Worm (Caenorhabditis elegans) whole organism, young adult: ENCODE measurements around the gene C49F5.6.

ENCODE experiments used
- C17E4.6 ChIP-seq: fragments of 200-800 bp; sonication (Bioruptor generic); IDR thresholded peaks from 2 replicates; pipeline ENCODE4 v1.3.6; 2022; ENCODE audit warnings: missing genetic modification reagents, missing genetic modification characterization, missing compliant biosample characterization
- D2030.7 ChIP-seq: fragments of 200-800 bp; sonication (Bioruptor generic); IDR thresholded peaks from 2 replicates; pipeline ENCODE4 v1.3.6; 2022; ENCODE audit warnings: missing genetic modification reagents, missing genetic modification characterization, missing compliant biosample characterization
- F22D6.2 ChIP-seq: sonication (generic microtip); optimal IDR thresholded peaks from 2 replicates; lab custom pipeline; 2016; ENCODE audit warnings: mild to moderate bottlenecking, missing genetic modification characterization, missing compliant biosample characterization
- F23B12.7 ChIP-seq: sonication (generic microtip); optimal IDR thresholded peaks from 2 replicates; lab custom pipeline; 2017; ENCODE audit warnings: missing genetic modification characterization, mild to moderate bottlenecking, missing compliant biosample characterization, antibody characterized with exemption, moderate library complexity; ENCODE audit not compliant: insufficient read depth
- F33H1.4 ChIP-seq: fragments of 200-800 bp; sonication (Bioruptor generic); IDR thresholded peaks from 2 replicates; pipeline ENCODE4 v1.3.6; 2022; ENCODE audit warnings: missing genetic modification reagents, missing genetic modification characterization, missing compliant biosample characterization
- F57A8.1 ChIP-seq: fragments of 200-800 bp; sonication (Bioruptor generic); optimal IDR thresholded peaks from 2 replicates; lab custom pipeline; 2018; ENCODE audit warnings: mild to moderate bottlenecking, missing genetic modification characterization, moderate library complexity, missing compliant biosample characterization
- T26A5.8 ChIP-seq: sonication (generic microtip); optimal IDR thresholded peaks from 2 replicates; lab custom pipeline; 2016; ENCODE audit warnings: missing genetic modification characterization, missing compliant biosample characterization
- ZK185.1 ChIP-seq: sonication (generic microtip); optimal IDR thresholded peaks from 2 replicates; lab custom pipeline; 2016; ENCODE audit warnings: mild to moderate bottlenecking, missing genetic modification characterization, missing compliant biosample characterization; ENCODE audit not compliant: poor library complexity, severe bottlenecking
- athp-1 ChIP-seq: sonication (generic microtip); optimal IDR thresholded peaks from 2 replicates; lab custom pipeline; 2017; ENCODE audit warnings: mild to moderate bottlenecking, missing genetic modification characterization, missing compliant biosample characterization
- attf-5 ChIP-seq: fragments of 200-800 bp; sonication (Bioruptor generic); optimal IDR thresholded peaks from 2 replicates; lab custom pipeline; 2018; ENCODE audit warnings: mild to moderate bottlenecking, missing genetic modification characterization, missing compliant biosample characterization
- bed-2 ChIP-seq: fragments of 200-800 bp; sonication (Bioruptor generic); IDR thresholded peaks from 2 replicates; pipeline ENCODE4 v1.3.6; 2022; ENCODE audit warnings: missing genetic modification reagents, missing genetic modification characterization, missing compliant biosample characterization
- cebp-2 ChIP-seq: fragments of 200-800 bp; sonication (Bioruptor generic); IDR thresholded peaks from 2 replicates; pipeline ENCODE4 v1.3.6; 2022; ENCODE audit warnings: missing genetic modification characterization, missing compliant biosample characterization
- ceh-27 ChIP-seq: fragments of 200-800 bp; sonication (Bioruptor generic); optimal IDR thresholded peaks from 2 replicates; lab custom pipeline; 2018; ENCODE audit warnings: mild to moderate bottlenecking, missing genetic modification characterization, moderate library complexity, missing compliant biosample characterization
- ceh-91 ChIP-seq: fragments of 200-800 bp; sonication (Bioruptor generic); IDR thresholded peaks from 2 replicates; pipeline ENCODE4 v1.3.6; 2022; ENCODE audit warnings: missing genetic modification reagents, missing genetic modification characterization, missing compliant biosample characterization
- chd-7 ChIP-seq: sonication (generic microtip); optimal IDR thresholded peaks from 2 replicates; lab custom pipeline; 2016; ENCODE audit warnings: mild to moderate bottlenecking, missing genetic modification characterization, moderate library complexity, missing compliant biosample characterization
- dox-1 ChIP-seq: fragments of 200-800 bp; sonication (Bioruptor generic); IDR thresholded peaks from 2 replicates; pipeline ENCODE4 v1.3.6; 2022; ENCODE audit warnings: missing genetic modification reagents, missing genetic modification characterization, missing compliant biosample characterization
- dpff-1 ChIP-seq: sonication (generic microtip); optimal IDR thresholded peaks from 2 replicates; lab custom pipeline; 2017; ENCODE audit warnings: mild to moderate bottlenecking, missing genetic modification characterization, missing compliant biosample characterization
- dpl-1 ChIP-seq: fragments of 150-350 bp; optimal IDR thresholded peaks from 2 replicates; lab custom pipeline; 2014; ENCODE audit warnings: missing biosample characterization, missing genetic modification reagents, missing genetic modification characterization
- fkh-3 ChIP-seq: sonication (generic microtip); optimal IDR thresholded peaks from 2 replicates; lab custom pipeline; 2016; ENCODE audit warnings: mild to moderate bottlenecking, missing genetic modification characterization, missing compliant biosample characterization
- gei-17 ChIP-seq: fragments of 200-800 bp; sonication (Bioruptor generic); optimal IDR thresholded peaks from 2 replicates; lab custom pipeline; 2018; ENCODE audit warnings: mild to moderate bottlenecking, missing genetic modification characterization, missing compliant biosample characterization
- him-1 ChIP-seq: sonication (generic microtip); optimal IDR thresholded peaks from 2 replicates; lab custom pipeline; 2016; ENCODE audit warnings: missing genotype, missing genetic modification reagents, missing genetic modification characterization, missing compliant biosample characterization
- hlh-12 ChIP-seq: sonication (generic microtip); optimal IDR thresholded peaks from 2 replicates; lab custom pipeline; 2016; ENCODE audit warnings: missing genetic modification characterization, missing compliant biosample characterization
- hlh-26 ChIP-seq: fragments of 200-800 bp; sonication (Bioruptor generic); conservative IDR thresholded peaks from 2 replicates; pipeline ENCODE4 v1.3.6; 2022; ENCODE audit warnings: missing genetic modification reagents, missing genetic modification characterization, missing compliant biosample characterization
- hrde-1 ChIP-seq: sonication (generic microtip); optimal IDR thresholded peaks from 2 replicates; lab custom pipeline; 2016; ENCODE audit warnings: missing genetic modification characterization, mild to moderate bottlenecking, missing compliant biosample characterization, moderate library complexity, missing genotype, missing genetic modification reagents, borderline replicate concordance
- hsf-1 ChIP-seq: fragments of 200-800 bp; sonication (Bioruptor generic); IDR thresholded peaks from 2 replicates; pipeline ENCODE4 v1.3.6; 2022; ENCODE audit warnings: missing genetic modification reagents, missing genetic modification characterization, missing compliant biosample characterization
- lin-40 ChIP-seq: sonication (generic microtip); optimal IDR thresholded peaks from 2 replicates; lab custom pipeline; 2016; ENCODE audit warnings: missing genetic modification characterization, mild to moderate bottlenecking, missing compliant biosample characterization, missing genotype, missing genetic modification reagents
- madf-10 ChIP-seq: sonication (generic microtip); optimal IDR thresholded peaks from 2 replicates; lab custom pipeline; 2016; ENCODE audit warnings: mild to moderate bottlenecking, missing genetic modification characterization, missing compliant biosample characterization
- madf-6 ChIP-seq: fragments of 200-800 bp; sonication (Bioruptor generic); IDR thresholded peaks from 2 replicates; pipeline ENCODE4 v1.3.6; 2022; ENCODE audit warnings: missing genetic modification reagents, missing genetic modification characterization, missing compliant biosample characterization
- mxl-1 ChIP-seq: sonication (generic microtip); optimal IDR thresholded peaks from 2 replicates; lab custom pipeline; 2016; ENCODE audit warnings: missing genetic modification characterization, missing compliant biosample characterization
- nhr-27 ChIP-seq: fragments of 200-800 bp; sonication (Bioruptor generic); optimal IDR thresholded peaks from 2 replicates; lab custom pipeline; 2018; ENCODE audit warnings: mild to moderate bottlenecking, missing genetic modification characterization, moderate library complexity, missing compliant biosample characterization
- nhr-80 ChIP-seq: sonication (generic microtip); optimal IDR thresholded peaks from 2 replicates; lab custom pipeline; 2016; ENCODE audit warnings: missing genetic modification characterization, missing compliant biosample characterization
- pbrm-1 ChIP-seq: fragments of 200-800 bp; sonication (Bioruptor generic); IDR thresholded peaks from 2 replicates; pipeline ENCODE4 v1.3.6; 2022; ENCODE audit warnings: missing genetic modification reagents, missing genetic modification characterization, missing compliant biosample characterization
- rcor-1 ChIP-seq: fragments of 200-800 bp; sonication (Bioruptor generic); IDR thresholded peaks from 2 replicates; pipeline ENCODE4 v1.3.6; 2022; ENCODE audit warnings: missing genetic modification reagents, missing genetic modification characterization, missing compliant biosample characterization
- repo-1 ChIP-seq: sonication (generic microtip); optimal IDR thresholded peaks from 2 replicates; lab custom pipeline; 2017; ENCODE audit warnings: mild to moderate bottlenecking, missing genetic modification characterization, missing compliant biosample characterization
- sea-2 ChIP-seq: fragments of 200-800 bp; sonication (Bioruptor generic); IDR thresholded peaks from 2 replicates; pipeline ENCODE4 v1.3.6; 2022; ENCODE audit warnings: missing genetic modification characterization, missing compliant biosample characterization
- tlf-1 ChIP-seq: fragments of 200-800 bp; sonication (Bioruptor generic); optimal IDR thresholded peaks from 2 replicates; lab custom pipeline; 2018; ENCODE audit warnings: mild to moderate bottlenecking, missing genetic modification characterization, missing compliant biosample characterization
- ztf-22 ChIP-seq: fragments of 200-800 bp; sonication (Bioruptor generic); optimal IDR thresholded peaks from 2 replicates; lab custom pipeline; 2018; ENCODE audit warnings: mild to moderate bottlenecking, missing genetic modification characterization, moderate library complexity, missing compliant biosample characterization
- ztf-28 ChIP-seq: fragments of 200-800 bp; sonication (Bioruptor generic); IDR thresholded peaks from 2 replicates; pipeline ENCODE4 v1.3.6; 2022; ENCODE audit warnings: missing genetic modification reagents, missing genetic modification characterization, missing compliant biosample characterization

C49F5.6 gene

DNA sequence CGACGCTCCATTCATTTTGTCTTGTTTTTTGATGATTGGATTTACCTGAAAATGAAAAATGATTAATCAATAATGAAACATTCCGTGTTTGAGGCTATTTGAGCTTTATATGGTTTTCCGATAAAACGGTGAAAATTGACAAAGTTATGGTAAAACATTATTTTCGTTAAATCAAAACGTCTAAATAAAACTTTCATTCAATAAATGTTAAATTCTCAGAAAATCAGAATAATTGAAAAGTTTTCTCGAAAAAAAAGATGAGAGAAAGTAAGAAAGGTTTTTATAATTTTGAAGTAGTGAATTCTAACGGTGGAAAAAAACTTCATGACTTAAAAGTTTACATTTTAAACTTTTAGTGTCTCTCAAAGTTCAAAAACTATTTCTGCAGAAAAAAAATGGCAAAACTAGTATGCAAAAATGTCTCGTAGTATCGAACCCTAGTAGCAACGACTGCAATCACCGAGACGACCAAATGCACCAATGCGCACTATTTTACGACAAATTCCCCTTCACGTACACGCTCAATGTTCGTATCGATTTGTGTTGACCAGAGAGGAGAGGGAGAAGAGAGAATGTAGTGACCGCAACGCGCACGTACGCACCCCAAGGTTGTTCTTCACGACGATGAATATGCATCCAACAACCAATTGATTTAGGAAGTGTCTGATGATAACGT is 41.2 kb upstream of the C49F5.6 start, which contains the start of gene nfya-1:
nfya-1 (minus strand) TSS at position 51 of the 676 bp plus-strand sequence.
- TF ChIP-seq ceh-27 (GFP tag; lab: Kevin White, UChicago) (peak; percentile 51), gei-17 (GFP tag; lab: Kevin White, UChicago) (peak; percentile 19), nhr-80 (peak; percentile 11), ZK185.1 (tag; lab: Kevin White, UChicago) (no peak), lin-40 (tag; lab: Kevin White, UChicago) (peak; percentile 39), T26A5.8 (no peak)

DNA sequence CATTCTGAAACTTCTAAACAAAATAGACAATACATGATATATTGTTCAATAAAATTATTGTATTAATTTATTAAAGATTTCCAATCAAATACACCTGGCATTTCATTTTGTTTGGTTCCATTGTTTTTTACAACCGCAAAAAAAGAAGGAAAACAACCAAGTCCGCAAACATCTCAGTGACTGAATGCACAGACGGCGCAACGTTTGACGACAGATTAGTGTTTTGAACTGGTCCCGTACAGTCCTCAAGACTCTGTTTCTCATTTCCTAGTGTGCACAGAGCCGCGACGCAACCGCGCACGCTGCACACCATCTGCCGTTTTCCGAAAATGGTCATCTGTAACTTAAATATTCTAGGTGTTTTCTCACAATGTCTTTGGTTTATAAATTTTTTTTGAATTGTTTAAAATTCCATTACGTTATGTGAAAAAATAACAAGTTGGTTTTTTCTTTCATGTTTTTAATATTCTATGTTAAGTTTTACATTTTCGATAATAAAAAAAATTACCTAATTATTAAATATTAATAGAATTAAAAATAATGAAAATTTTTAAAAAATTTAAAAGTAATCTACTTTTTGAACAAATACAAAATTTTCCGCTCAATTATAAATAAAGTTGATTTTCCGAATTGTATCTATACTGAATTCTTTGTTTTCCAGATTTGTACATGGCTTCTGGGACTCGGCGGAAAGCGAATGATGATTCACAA is 39.8 kb upstream of the C49F5.6 start, which contains the start of gene lsd-1:
lsd-1 (plus strand) TSS at position 661 of the 711 bp plus-strand sequence.
- no peak for TF ChIP-seq hlh-26
- peak; percentile 20 for TF ChIP-seq attf-5 (GFP tag; lab: Kevin White, UChicago)

- TF ChIP-seq C17E4.6 (GFP tag; lab: Robert Waterston, UW), result no peak
- no peak for TF ChIP-seq T26A5.8
Measured at ce11 chrX:11952129-11952528, 36.0 kb upstream of the C49F5.6 start.

DNA sequence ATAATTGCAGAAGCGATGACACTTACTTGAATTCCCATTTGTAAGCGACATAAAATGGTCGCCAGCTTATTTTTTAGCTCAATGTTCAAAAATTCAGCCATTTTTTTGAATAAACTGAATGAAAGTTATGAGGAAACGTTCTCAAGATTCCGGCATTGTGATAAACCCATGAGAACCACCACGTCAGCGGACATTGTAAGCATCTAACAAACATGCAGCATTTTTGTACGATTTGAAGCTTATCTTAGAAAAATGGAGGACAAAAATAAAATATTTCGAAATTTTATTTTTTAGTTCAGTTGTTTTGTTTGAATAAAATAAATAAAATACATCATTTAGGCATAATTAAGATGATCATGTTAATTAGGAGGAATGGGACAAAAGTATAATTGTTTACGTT is 34.9 kb upstream of the C49F5.6 start, which contains the start of gene T08D10.4:
T08D10.4 (minus strand) TSS at position 101 of the 400 bp plus-strand sequence.
- no peak for TF ChIP-seq fkh-3 (tag; lab: Kevin White, UChicago)
- TF ChIP-seq F22D6.2, result no peak
- TF ChIP-seq ZK185.1 (tag; lab: Kevin White, UChicago), result no peak
- no peak for TF ChIP-seq madf-10 (tag; lab: Kevin White, UChicago)
- TF ChIP-seq cebp-2, result no peak
- no peak for TF ChIP-seq nhr-80
- TF ChIP-seq dpff-1 (tag; lab: Kevin White, UChicago), result no peak
- TF ChIP-seq dpl-1 (GFP tag; lab: Kevin White, UChicago), result no peak
- TF ChIP-seq sea-2 (GFP tag; lab: Robert Waterston, UW), result no peak
- TF ChIP-seq chd-7 (tag; lab: Kevin White, UChicago), result no peak
- no peak for TF ChIP-seq hrde-1
- TF ChIP-seq F33H1.4, result no peak
- TF ChIP-seq F23B12.7 (tag; lab: Kevin White, UChicago), result no peak
- TF ChIP-seq pbrm-1 (GFP tag; lab: Robert Waterston, UW), result no peak
- TF ChIP-seq mxl-1 (tag; lab: Kevin White, UChicago), result no peak

DNA sequence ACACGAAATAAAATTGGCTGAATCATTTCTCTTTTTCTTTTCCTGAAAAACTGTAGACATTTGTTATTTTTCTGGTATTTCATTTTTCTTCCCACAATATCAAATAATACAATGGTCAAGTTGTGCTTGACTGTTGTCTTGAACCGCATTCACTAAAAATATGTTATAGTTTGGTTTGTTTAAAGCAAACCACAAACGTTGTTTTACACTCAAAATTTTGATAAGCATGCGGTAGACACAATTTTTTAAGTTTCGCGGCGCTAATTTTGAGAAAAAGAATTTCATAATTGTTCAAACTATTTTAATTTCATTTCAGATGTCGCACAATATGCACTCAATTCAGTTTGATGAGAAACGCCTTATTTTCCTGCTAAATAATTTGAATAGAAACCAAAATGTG is 33.0 kb upstream of the C49F5.6 start, which contains the start of gene T08D10.3:
T08D10.3 (plus strand) TSS at position 301 of the 400 bp plus-strand sequence.
- TF ChIP-seq ceh-91 (GFP tag; lab: Robert Waterston, UW), result no peak
- TF ChIP-seq nhr-80, result peak; percentile 8

- TF ChIP-seq ZK185.1 (tag; lab: Kevin White, UChicago) (no peak), nhr-27 (tag; lab: Kevin White, UChicago) (no peak), athp-1 (tag; lab: Kevin White, UChicago) (no peak), hsf-1 (GFP tag; lab: Robert Waterston, UW) (no peak), hlh-12 (tag; lab: Kevin White, UChicago) (no peak), dox-1 (GFP tag; lab: Robert Waterston, UW) (no peak), mxl-1 (tag; lab: Kevin White, UChicago) (no peak), D2030.7 (GFP tag; lab: Robert Waterston, UW) (no peak), ztf-28 (GFP tag; lab: Robert Waterston, UW) (no peak), rcor-1 (GFP tag; lab: Robert Waterston, UW) (no peak), bed-2 (GFP tag; lab: Robert Waterston, UW) (no peak), cebp-2 (no peak), gei-17 (GFP tag; lab: Kevin White, UChicago) (no peak), repo-1 (tag; lab: Kevin White, UChicago) (no peak), madf-6 (GFP tag; lab: Robert Waterston, UW) (no peak), tlf-1 (no peak), attf-5 (GFP tag; lab: Kevin White, UChicago) (no peak), ztf-22 (GFP tag; lab: Kevin White, UChicago) (no peak), him-1 (tag; lab: Kevin White, UChicago) (no peak), F57A8.1 (GFP tag; lab: Kevin White, UChicago) (no peak)
Measured at ce11 chrX:11957246-11957645, 30.9 kb upstream of the C49F5.6 start, which contains the start of gene T08D10.5. TSS of gene T08D10.5 (plus strand) at chrX:11957546.
